Fruit fly (Drosophila melanogaster): Measurements from ENCODE around the gene CG45071.
A peak's percentile ranks its signal among the peaks of the same experiment; 100 is the strongest.

The CG45071 gene

dm6 chr3L:15116536-15116935 is 10.9 kb downstream of the CG45071 start, which contains the start of gene Cep135 (continued):
- TF ChIP-seq Bteb2 (GFP tag; optimal IDR thresholded peaks at IDR 0.05) (no peak), Myb (GFP tag; optimal IDR thresholded peaks at IDR 0.05) (peak; percentile 96), knrl (GFP tag; IDR thresholded peaks at IDR 0.05; ENCODE audit: partially characterized antibody) (peak; percentile 68; the same call in 2 of the 3 replicates), Hr51 (GFP tag; optimal IDR thresholded peaks at IDR 0.05) (no peak), CG15479 (GFP tag; optimal IDR thresholded peaks at IDR 0.05) (peak; percentile 53), az2 (GFP tag; optimal IDR thresholded peaks at IDR 0.05) (no peak), Bgb (GFP tag; IDR thresholded peaks at IDR 0.05; ENCODE audit: partially characterized antibody) (peak; percentile 87), Sox102F (GFP tag; optimal IDR thresholded peaks at IDR 0.05) (no peak), MESR4 (GFP tag; optimal IDR thresholded peaks at IDR 0.05) (peak; percentile 15), dpn (GFP tag; optimal IDR thresholded peaks at IDR 0.05) (no peak), nerfin-2 (GFP tag; IDR thresholded peaks at IDR 0.05; ENCODE audit: partially characterized antibody) (peak; percentile 92), Sry-δ (GFP tag; optimal IDR thresholded peaks at IDR 0.05) (peak; percentile 60), vnd (GFP tag; IDR thresholded peaks at IDR 0.05; ENCODE audit: partially characterized antibody) (peak; percentile 82), stwl (tag; optimal IDR thresholded peaks at IDR 0.05) (peak; percentile 94), YL-1 (GFP tag; optimal IDR thresholded peaks at IDR 0.05) (peak; percentile 20), phol (tag; optimal IDR thresholded peaks at IDR 0.05) (peak; percentile 3), CG17829 (tag; optimal IDR thresholded peaks at IDR 0.05) (peak; percentile 17), CG14710 (tag; optimal IDR thresholded peaks at IDR 0.05) (peak; percentile 54), zen2 (GFP tag; IDR thresholded peaks at IDR 0.05; ENCODE audit: partially characterized antibody) (peak; percentile 93), gfzf (GFP tag; optimal IDR thresholded peaks at IDR 0.05) (peak; percentile 55), vvl (GFP tag; IDR thresholded peaks at IDR 0.05) (no peak), Opbp (GFP tag; IDR thresholded peaks at IDR 0.05; ENCODE audit: partially characterized antibody) (peak; percentile 79; the same call in 2 of the 3 replicates), CG6791 (GFP tag; IDR thresholded peaks at IDR 0.05; ENCODE audit: partially characterized antibody) (peak; percentile 90), Stat92E (GFP tag; optimal IDR thresholded peaks at IDR 0.05) (peak in 1 of 3 experiments; percentile 15), CG30020 (tag; optimal IDR thresholded peaks at IDR 0.05) (peak; percentile 24), abd-A (tag; optimal IDR thresholded peaks at IDR 0.05) (no peak), unc-4 (GFP tag; IDR thresholded peaks at IDR 0.05; ENCODE audit: partially characterized antibody) (peak; percentile 80), CG7963 (GFP tag; IDR thresholded peaks at IDR 0.05; ENCODE audit: partially characterized antibody) (peak; percentile 86), inv (GFP tag; IDR thresholded peaks at IDR 0.05; ENCODE audit: partially characterized antibody) (peak; percentile 66), hbn (GFP tag; IDR thresholded peaks at IDR 0.05; ENCODE audit: partially characterized antibody) (peak; percentile 89), chinmo (GFP tag; IDR thresholded peaks at IDR 0.05; ENCODE audit: partially characterized antibody) (peak; percentile 86; the same call in 2 of the 4 replicates), CG11695 (GFP tag; IDR thresholded peaks at IDR 0.05) (no peak), CG8290 (GFP tag; optimal IDR thresholded peaks at IDR 0.05) (no peak), CG8290 (tag; optimal IDR thresholded peaks at IDR 0.05) (no peak), CG2129 (GFP tag; IDR thresholded peaks at IDR 0.05; ENCODE audit: partially characterized antibody) (peak; percentile 48), CG18011 (GFP tag; optimal IDR thresholded peaks at IDR 0.05) (no peak), Dll (GFP tag; IDR thresholded peaks at IDR 0.05; ENCODE audit: partially characterized antibody) (peak; percentile 92), Dp (GFP tag; optimal IDR thresholded peaks at IDR 0.05) (peak; percentile 81), MBD-R2 (GFP tag; IDR thresholded peaks at IDR 0.05) (peak; percentile 45), CG13287 (GFP tag; IDR thresholded peaks at IDR 0.05; ENCODE audit: partially characterized antibody) (peak; percentile 96), CG42726 (GFP tag; IDR thresholded peaks at IDR 0.05; ENCODE audit: partially characterized antibody) (peak; percentile 51; the same call in 1 of the 2 replicates), Doc3 (GFP tag; IDR thresholded peaks at IDR 0.05; ENCODE audit: partially characterized antibody) (peak; percentile 82), CG16813 (GFP tag; IDR thresholded peaks at IDR 0.05; ENCODE audit: partially characterized antibody) (peak; percentile 83), CG14860 (GFP tag; IDR thresholded peaks at IDR 0.05; ENCODE audit: partially characterized antibody) (peak; percentile 86), E2f2 (GFP tag; IDR thresholded peaks at IDR 0.05) (peak; percentile 85), BEAF-32 (GFP tag; optimal IDR thresholded peaks at IDR 0.05) (peak; percentile 71), pzg (GFP tag; optimal IDR thresholded peaks at IDR 0.05) (peak; percentile 71)

All from whole organism, embryonic.